Worm (Caenorhabditis elegans) whole organism, L1 larva: ENCODE data around the gene Y43C5B.2.

Experiments
- C16A3.4 ChIP-seq: fragments of 150-350 bp; optimal IDR thresholded peaks from 2 replicates; lab custom pipeline; 2014; ENCODE audit warnings: missing biosample characterization, missing genetic modification characterization
- C34B4.2 ChIP-seq: sonication (generic microtip); optimal IDR thresholded peaks from 2 replicates; lab custom pipeline; 2017; ENCODE audit warnings: mild to moderate bottlenecking, missing genetic modification characterization, missing compliant biosample characterization
- aha-1 ChIP-seq: fragments of 150-350 bp; optimal IDR thresholded peaks from 2 replicates; lab custom pipeline; 2014; ENCODE audit warnings: missing biosample characterization, missing genetic modification characterization
- alr-1 ChIP-seq: fragments of 200-800 bp; sonication (Bioruptor generic); optimal IDR thresholded peaks from 2 replicates; lab custom pipeline; 2018; ENCODE audit warnings: borderline replicate concordance, mild to moderate bottlenecking, missing genetic modification characterization, missing compliant biosample characterization
- aly-2 ChIP-seq: fragments of 150-350 bp; optimal IDR thresholded peaks from 2 replicates; lab custom pipeline; 2014; ENCODE audit warnings: missing biosample characterization, missing genetic modification characterization
- ama-1 ChIP-seq: fragments of 150-350 bp; optimal IDR thresholded peaks from 2 replicates; lab custom pipeline; 2014
- ceh-63 ChIP-seq: fragments of 200-800 bp; sonication (Bioruptor generic); optimal IDR thresholded peaks from 2 replicates; lab custom pipeline; 2018; ENCODE audit warnings: mild to moderate bottlenecking, missing genetic modification characterization, missing compliant biosample characterization
- ceh-82 ChIP-seq, 3 experiments: fragments of 150-350 bp in 1 of 3; sonication (generic microtip) in 2 of 3; optimal IDR thresholded peaks; 2 replicates each; lab custom pipeline; 2014 to 2017; ENCODE audit warnings: missing biosample characterization in 3 of 3, missing genetic modification characterization in 3 of 3
- dpl-1 ChIP-seq, 3 experiments: fragments of 150-350 bp in 2 of 3; sonication (generic microtip) in 1 of 3; optimal IDR thresholded peaks; 2 replicates each; lab custom pipeline; 2014 to 2017; ENCODE audit warnings: missing biosample characterization in 3 of 3, missing genetic modification characterization in 3 of 3, missing genetic modification reagents in 3 of 3
- efl-1 ChIP-seq, 4 experiments: fragments of 150-350 bp; optimal IDR thresholded peaks in 3 of 4; peaks in 1 of 4; 1 replicate in 1 of 4; 2 replicates in 3 of 4; lab custom pipeline; 2014; ENCODE audit warnings: missing biosample characterization in 2 of 4, missing genetic modification characterization in 2 of 4, missing genetic modification reagents in 2 of 4
- egl-27 ChIP-seq, 2 experiments: fragments of 150-350 bp in 1 of 2; sonication (generic microtip); optimal IDR thresholded peaks; 3 replicates each; lab custom pipeline; 2017 to 2018; ENCODE audit warnings: missing biosample characterization in 2 of 2, missing genetic modification characterization in 2 of 2, missing genetic modification reagents in 2 of 2
- ets-5 ChIP-seq: fragments of 200-800 bp; sonication (Bioruptor generic); IDR thresholded peaks from 2 replicates; pipeline ENCODE4 v1.3.6; 2022; ENCODE audit warnings: missing genetic modification characterization, missing compliant biosample characterization
- lin-13 ChIP-seq: fragments of 150-350 bp; optimal IDR thresholded peaks from 2 replicates; lab custom pipeline; 2014; ENCODE audit warnings: missing biosample characterization, missing genetic modification reagents, missing genetic modification characterization
- lin-14 ChIP-seq: fragments of 200-800 bp; sonication (Bioruptor generic); optimal IDR thresholded peaks from 2 replicates; lab custom pipeline; 2018; ENCODE audit warnings: mild to moderate bottlenecking, missing genetic modification characterization, moderate library complexity, missing compliant biosample characterization
- lin-39 ChIP-seq: fragments of 150-350 bp; optimal IDR thresholded peaks from 2 replicates; lab custom pipeline; 2014; ENCODE audit warnings: missing biosample characterization, missing genetic modification reagents, missing genetic modification characterization
- lsy-2 ChIP-seq, 2 experiments: fragments of 150-350 bp; optimal IDR thresholded peaks; 2 replicates each; lab custom pipeline; 2014; ENCODE audit warnings: missing biosample characterization in 2 of 2, missing genetic modification characterization in 2 of 2
- mef-2 ChIP-seq: fragments of 150-350 bp; optimal IDR thresholded peaks from 2 replicates; lab custom pipeline; 2014; ENCODE audit warnings: missing biosample characterization, missing genetic modification characterization
- nhr-237 ChIP-seq: fragments of 150-350 bp; optimal IDR thresholded peaks from 2 replicates; lab custom pipeline; 2014; ENCODE audit warnings: missing biosample characterization, missing genetic modification characterization
- nhr-47 ChIP-seq: sonication (generic microtip); optimal IDR thresholded peaks from 2 replicates; lab custom pipeline; 2016; ENCODE audit warnings: mild to moderate bottlenecking, missing genetic modification characterization, moderate library complexity, missing compliant biosample characterization
- pax-3 ChIP-seq: fragments of 200-800 bp; sonication (Bioruptor generic); optimal IDR thresholded peaks from 2 replicates; lab custom pipeline; 2018; ENCODE audit warnings: mild to moderate bottlenecking, missing genetic modification characterization, moderate library complexity, missing compliant biosample characterization
- pqm-1 ChIP-seq: sonication (generic microtip); optimal IDR thresholded peaks from 3 replicates; lab custom pipeline; 2017; ENCODE audit warnings: missing biosample characterization, missing genetic modification characterization
- rnt-1 ChIP-seq: sonication (generic microtip); optimal IDR thresholded peaks from 2 replicates; lab custom pipeline; 2016; ENCODE audit warnings: mild to moderate bottlenecking, missing genetic modification characterization, moderate library complexity, missing compliant biosample characterization
- skn-1 ChIP-seq: fragments of 150-350 bp; optimal IDR thresholded peaks from 2 replicates; lab custom pipeline; 2014; ENCODE audit warnings: missing biosample characterization, missing genetic modification characterization
- sox-4 ChIP-seq: sonication (generic microtip); optimal IDR thresholded peaks from 2 replicates; lab custom pipeline; 2016; ENCODE audit warnings: missing genetic modification characterization, missing compliant biosample characterization
- tbx-2 ChIP-seq: sonication (generic microtip); optimal IDR thresholded peaks from 2 replicates; lab custom pipeline; 2016; ENCODE audit warnings: missing genetic modification characterization, missing compliant biosample characterization
- unc-130 ChIP-seq: fragments of 150-350 bp; optimal IDR thresholded peaks from 2 replicates; lab custom pipeline; 2017; ENCODE audit warnings: missing biosample characterization, missing genetic modification characterization, inconsistent platforms
- unc-30 ChIP-seq: sonication (generic microtip); optimal IDR thresholded peaks from 2 replicates; lab custom pipeline; 2017; ENCODE audit warnings: missing biosample characterization, missing genetic modification characterization
- unc-62 ChIP-seq: fragments of 150-350 bp; optimal IDR thresholded peaks from 2 replicates; lab custom pipeline; 2014; ENCODE audit warnings: missing biosample characterization, missing genetic modification reagents, missing genetic modification characterization
- unc-86 ChIP-seq: sonication (generic microtip); optimal IDR thresholded peaks from 2 replicates; lab custom pipeline; 2016; ENCODE audit warnings: missing genetic modification characterization, missing compliant biosample characterization
- xbp-1 ChIP-seq: sonication (generic microtip); optimal IDR thresholded peaks from 2 replicates; lab custom pipeline; 2016; ENCODE audit warnings: missing genetic modification characterization, missing compliant biosample characterization
- zag-1 ChIP-seq: fragments of 150-350 bp; optimal IDR thresholded peaks from 2 replicates; lab custom pipeline; 2014; ENCODE audit warnings: missing biosample characterization, missing genetic modification characterization
- ztf-4 ChIP-seq: fragments of 150-350 bp; optimal IDR thresholded peaks from 2 replicates; lab custom pipeline; 2014; ENCODE audit warnings: missing biosample characterization, missing genetic modification characterization

The Y43C5B.2 gene

DNA sequence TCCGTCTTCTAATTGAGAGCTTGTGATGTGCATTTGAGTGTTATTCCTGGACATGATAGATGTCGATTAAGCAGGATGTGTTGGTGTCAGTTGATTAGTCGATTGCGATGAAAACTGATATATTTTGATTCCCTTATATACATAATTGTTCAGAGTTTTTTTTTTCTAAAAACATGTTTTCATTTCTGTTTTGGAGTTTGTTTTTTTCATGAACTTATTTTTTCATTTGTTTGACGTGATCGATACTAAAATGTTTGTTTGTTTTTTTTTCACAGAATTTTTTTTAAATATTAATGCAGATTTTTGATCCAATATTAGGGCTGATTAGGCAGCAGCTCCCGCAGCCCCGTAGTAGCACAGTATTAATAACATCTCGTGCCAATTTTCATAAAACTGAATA, 33.9 kb downstream of the Y43C5B.2 start, which contains the start of gene R09E10.2 (continued):
- no peak for TF ChIP-seq ceh-63
- TF ChIP-seq C34B4.2, result no peak
- TF ChIP-seq alr-1 (tag; lab: Kevin White, UChicago), result no peak
- TF ChIP-seq, all 84 proteins: peak for 0

- no peak for TF ChIP-seq lin-14 (GFP tag; lab: Kevin White, UChicago)
Measured at ce11 chrIV:10313565-10313964, 38.6 kb downstream of the Y43C5B.2 start, which contains the start of gene acs-18. TSS of gene acs-18 (minus strand) at chrIV:10313665.

DNA sequence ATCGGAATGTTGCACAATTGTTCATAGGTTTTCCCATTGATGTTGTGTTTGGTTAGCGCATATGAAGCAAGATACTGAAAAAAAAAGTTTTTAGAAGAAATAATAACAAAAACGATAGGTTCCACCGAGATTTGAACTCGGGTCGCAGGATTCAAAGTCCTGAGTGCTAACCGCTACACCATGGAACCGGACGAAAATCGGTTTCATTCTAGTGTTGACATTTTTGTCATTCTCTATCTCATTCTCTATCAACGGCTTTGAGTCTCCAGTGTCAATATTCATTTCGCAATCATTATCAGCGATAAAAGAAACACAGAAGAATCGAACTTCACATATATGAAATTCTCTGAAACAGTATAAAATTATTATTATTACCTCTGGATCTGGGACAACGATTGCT, 41.0 kb downstream of the Y43C5B.2 start:
- TF ChIP-seq efl-1 (optimal IDR thresholded peaks at IDR 0.05; lab: Kevin White, UChicago) (no peak), efl-1 (GFP tag; optimal IDR thresholded peaks at IDR 0.05 in 1 of 2; lab: Kevin White, UChicago) (peak in 1 of 2 experiments; percentile 67), zag-1 (no peak)

DNA sequence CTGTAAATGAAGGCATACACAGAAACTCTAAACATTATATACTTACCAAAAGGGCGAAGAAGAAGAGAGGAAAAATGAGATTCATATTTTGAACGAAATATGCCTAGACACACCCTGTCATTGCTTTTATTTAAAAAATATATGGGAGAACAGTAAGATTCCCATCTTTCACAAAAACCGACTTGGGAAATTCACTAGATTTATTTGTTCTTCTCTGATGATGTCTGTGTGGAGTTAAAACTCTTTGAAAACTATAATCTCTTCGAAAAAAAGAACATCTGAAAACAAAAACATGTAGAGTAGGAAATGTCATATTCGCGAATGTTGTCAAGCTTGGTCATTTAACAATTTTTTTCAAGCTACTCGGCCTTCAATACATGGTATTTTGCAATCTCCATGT, 41.8 kb downstream of the Y43C5B.2 start, which contains the start of gene R09E10.8:
Gene R09E10.8 (minus strand): TSS at position 101 of the 400 bp plus-strand sequence.
- TF ChIP-seq ets-5 (GFP tag; lab: Robert Waterston, UW) (no peak), lsy-2 (tag; optimal IDR thresholded peaks at IDR 0.05; lab: Kevin White, UChicago) (no peak), mef-2 (tag; lab: Kevin White, UChicago) (no peak), C16A3.4 (tag; lab: Kevin White, UChicago) (no peak), skn-1 (tag; lab: Kevin White, UChicago) (no peak), rnt-1 (tag; lab: Kevin White, UChicago) (no peak)
- TF ChIP-seq, all 84 proteins: peak for 0

ce11 chrIV:10304383-10304782, 47.8 kb downstream of the Y43C5B.2 start:
- TF ChIP-seq unc-130 (tag; lab: Kevin White, UChicago) (no peak), unc-30 (tag; lab: Kevin White, UChicago) (no peak)

DNA sequence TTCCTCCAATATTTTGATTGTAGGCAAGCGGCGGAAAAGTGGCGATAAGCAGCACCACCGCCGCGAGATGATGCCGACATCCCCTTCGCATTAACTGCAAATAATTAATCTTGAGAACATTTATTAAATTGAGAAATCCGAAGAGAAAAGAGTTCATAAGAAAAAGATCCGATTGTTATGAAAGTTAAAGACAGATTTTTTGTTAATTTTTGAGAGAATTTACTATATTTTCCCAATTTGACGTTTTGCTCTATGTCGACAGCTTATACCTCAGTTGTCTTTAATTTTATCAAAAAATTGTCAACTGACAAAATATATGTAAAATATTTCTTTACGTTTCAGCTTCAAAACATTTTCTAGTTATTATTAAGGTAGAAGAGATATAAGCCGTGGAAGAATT, 49.9 kb downstream of the Y43C5B.2 start, which contains the start of gene R09E10.5:
Gene R09E10.5 (minus strand): TSS at position 101 of the 400 bp plus-strand sequence.
- TF ChIP-seq tbx-2 (tag; lab: Kevin White, UChicago), result no peak
- TF ChIP-seq lin-13 (GFP tag; lab: Kevin White, UChicago), result no peak
- no peak for TF ChIP-seq xbp-1 (tag; lab: Kevin White, UChicago)
- TF ChIP-seq egl-27 (tag; optimal IDR thresholded peaks at IDR 0.05; lab: Kevin White, UChicago), result no peak
- TF ChIP-seq dpl-1 (GFP tag; optimal IDR thresholded peaks at IDR 0.05; lab: Kevin White, UChicago), result no peak
- TF ChIP-seq C34B4.2, result no peak
- no peak for TF ChIP-seq lin-39
- TF ChIP-seq unc-86 (tag; lab: Kevin White, UChicago), result no peak
- no peak for TF ChIP-seq unc-62 (GFP tag; lab: Kevin White, UChicago)
- TF ChIP-seq ama-1, result no peak
- TF ChIP-seq nhr-237 (tag; lab: Kevin White, UChicago), result no peak
- TF ChIP-seq unc-130 (tag; lab: Kevin White, UChicago), result no peak
- no peak for TF ChIP-seq ztf-4 (tag; lab: Kevin White, UChicago)
- no peak for TF ChIP-seq aly-2
- TF ChIP-seq sox-4 (tag; lab: Kevin White, UChicago), result no peak
- no peak for TF ChIP-seq ceh-82 (tag; optimal IDR thresholded peaks at IDR 0.05; lab: Kevin White, UChicago)
- no peak for TF ChIP-seq pqm-1 (tag; lab: Kevin White, UChicago)
- no peak for TF ChIP-seq pax-3
- TF ChIP-seq aha-1 (tag; lab: Kevin White, UChicago), result no peak
- TF ChIP-seq nhr-47 (tag; lab: Kevin White, UChicago), result no peak
